Worm (Caenorhabditis elegans) whole organism, L4/young adult: Measurements from ENCODE around the gene cpr-5.

Experiments used
- W03F9.2 ChIP-seq: fragments of 150-350 bp; optimal IDR thresholded peaks from 2 replicates; lab custom pipeline; 2014; ENCODE audit warnings: missing biosample characterization, missing genetic modification characterization
- him-1 ChIP-seq: sonication (generic microtip); optimal IDR thresholded peaks from 2 replicates; lab custom pipeline; 2016; ENCODE audit warnings: missing genotype, missing genetic modification reagents, missing genetic modification characterization, missing compliant biosample characterization

DNA sequence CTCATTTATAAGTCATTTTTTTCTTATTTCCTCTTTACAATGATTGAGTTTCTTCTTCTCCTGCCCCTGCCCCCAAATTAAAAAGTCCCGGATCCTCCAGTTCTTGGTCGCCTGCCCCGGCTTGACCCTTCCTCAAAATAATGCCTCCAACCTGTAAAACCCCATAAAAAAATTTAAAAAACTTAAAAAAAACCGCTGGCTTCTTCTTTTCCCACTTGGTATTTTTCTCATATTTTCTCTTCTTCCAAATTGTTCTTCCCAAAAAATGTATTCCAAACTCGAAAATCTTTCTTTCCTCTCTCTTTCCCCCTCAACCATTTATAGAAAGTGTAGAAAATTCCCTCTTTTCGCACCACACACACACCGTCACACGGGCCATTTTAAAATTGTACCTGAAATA is 23.6 kb upstream of the cpr-5 start:
- TF ChIP-seq W03F9.2 (tag; lab: Kevin White, UChicago): no peak
- no peak for TF ChIP-seq him-1 (tag; lab: Kevin White, UChicago)
